Fruit fly (Drosophila melanogaster) whole organism, wandering third instar larva: ENCODE data around the gene CG11951.

Experiments
- Abd-B ChIP-seq: fragments of >200 bp; optimal IDR thresholded peaks from 2 replicates; lab custom pipeline; 2017; ENCODE audit warnings: missing biosample characterization, missing genetic modification characterization
- CrebA ChIP-seq: fragments of 200-800 bp; sonication (Bioruptor generic); optimal IDR thresholded peaks from 2 replicates; lab custom pipeline; 2016; ENCODE audit warnings: missing biosample characterization, mild to moderate bottlenecking, missing genetic modification characterization, borderline replicate concordance
- Dfd ChIP-seq: fragments of >200 bp; optimal IDR thresholded peaks from 2 replicates; lab custom pipeline; 2017; ENCODE audit warnings: missing biosample characterization, missing genetic modification characterization
- Dif ChIP-seq: fragments of 200-275, 200-300 bp; sonication (Bioruptor generic); optimal IDR thresholded peaks from 2 replicates; lab custom pipeline; 2018; ENCODE audit warnings: missing biosample characterization, missing genetic modification characterization; ENCODE audit not compliant: partially characterized antibody
- GATAd ChIP-seq: sonication (Bioruptor generic); optimal IDR thresholded peaks from 2 replicates; lab custom pipeline; 2016; ENCODE audit warnings: missing biosample characterization, missing genetic modification characterization
- HLH106 ChIP-seq: fragments of 200-800 bp; optimal IDR thresholded peaks from 3 replicates; lab custom pipeline; 2019; ENCODE audit warnings: missing biosample characterization, mild to moderate bottlenecking, missing genetic modification characterization, moderate library complexity
- Hnf4 ChIP-seq: fragments of 200-800 bp; sonication (Bioruptor generic); optimal IDR thresholded peaks from 2 replicates; lab custom pipeline; 2016; ENCODE audit warnings: missing biosample characterization, mild to moderate bottlenecking, missing genetic modification characterization
- Hr78 ChIP-seq: fragments of >200 bp; optimal IDR thresholded peaks from 2 replicates; lab custom pipeline; 2017; ENCODE audit warnings: missing biosample characterization, missing genetic modification characterization
- Hr83 ChIP-seq: fragments of 200-300 bp; sonication (Bioruptor generic); optimal IDR thresholded peaks from 2 replicates; lab custom pipeline; 2016; ENCODE audit warnings: missing biosample characterization, mild to moderate bottlenecking, missing genetic modification characterization, moderate library complexity; ENCODE audit not compliant: poor library complexity, severe bottlenecking
- Jra ChIP-seq: sonication (Bioruptor generic); optimal IDR thresholded peaks from 2 replicates; lab custom pipeline; 2016; ENCODE audit warnings: missing biosample characterization, missing genetic modification characterization
- Mio ChIP-seq: sonication (Bioruptor generic); optimal IDR thresholded peaks from 2 replicates; lab custom pipeline; 2016; ENCODE audit warnings: missing biosample characterization, missing genetic modification characterization
- OdsH ChIP-seq: fragments of 200-800 bp; sonication (Bioruptor generic); optimal IDR thresholded peaks from 2 replicates; lab custom pipeline; 2016; ENCODE audit warnings: missing biosample characterization, mild to moderate bottlenecking, missing genetic modification characterization
- Rel ChIP-seq, 2 experiments: fragments of 200-800 bp; sonication (Bioruptor generic) in 1 of 2; optimal IDR thresholded peaks; 2 replicates in 1 of 2; 3 replicates in 1 of 2; lab custom pipeline; 2016 to 2019; ENCODE audit warnings: mild to moderate bottlenecking in 2 of 2, missing biosample characterization in 2 of 2, missing genetic modification characterization in 2 of 2, moderate library complexity in 1 of 2
- Sp1 ChIP-seq: fragments of 200-800 bp; sonication (Bioruptor generic); optimal IDR thresholded peaks from 3 replicates; lab custom pipeline; 2019; ENCODE audit warnings: missing biosample characterization, mild to moderate bottlenecking, missing genetic modification characterization, moderate library complexity
- Vsx2 ChIP-seq: fragments of 200-300, 225-300 bp; sonication (Bioruptor generic); optimal IDR thresholded peaks from 2 replicates; lab custom pipeline; 2018; ENCODE audit warnings: missing biosample characterization, missing genetic modification characterization; ENCODE audit not compliant: partially characterized antibody
- br ChIP-seq: fragments of 200-800 bp; sonication (Bioruptor generic); optimal IDR thresholded peaks from 2 replicates; lab custom pipeline; 2016; ENCODE audit warnings: missing biosample characterization, missing genetic modification characterization
- brk ChIP-seq: fragments of 200-800 bp; sonication (Bioruptor generic); optimal IDR thresholded peaks from 2 replicates; lab custom pipeline; 2016; ENCODE audit warnings: missing biosample characterization, mild to moderate bottlenecking, missing genetic modification characterization
- dl ChIP-seq, 2 experiments: fragments of 175-275, 200-275 bp in 1 of 2; fragments of 200-275 bp in 1 of 2; sonication (Bioruptor generic); optimal IDR thresholded peaks; lab custom pipeline; 2018; ENCODE audit warnings: mild to moderate bottlenecking in 2 of 2, missing biosample characterization in 2 of 2, missing genetic modification characterization in 2 of 2, moderate library complexity in 2 of 2; ENCODE audit not compliant: partially characterized antibody in 2 of 2, insufficient read depth in 1 of 2
- dmrt93B ChIP-seq: fragments of 200-800 bp; sonication (Bioruptor generic); optimal IDR thresholded peaks from 2 replicates; lab custom pipeline; 2018; ENCODE audit warnings: missing biosample characterization, mild to moderate bottlenecking, missing genetic modification characterization
- dsf ChIP-seq: sonication (Bioruptor generic); optimal IDR thresholded peaks from 2 replicates; lab custom pipeline; 2016; ENCODE audit warnings: missing biosample characterization, missing genetic modification characterization, borderline replicate concordance
- ey ChIP-seq: fragments of 200-800 bp; sonication (Bioruptor generic); optimal IDR thresholded peaks from 2 replicates; lab custom pipeline; 2016; ENCODE audit warnings: missing biosample characterization, missing genetic modification characterization
- foxo ChIP-seq, 2 experiments: fragments of 200-800 bp; sonication (Bioruptor generic); optimal IDR thresholded peaks; 2 replicates in 1 of 2; 3 replicates in 1 of 2; lab custom pipeline; 2016 to 2017; ENCODE audit warnings: missing biosample characterization in 2 of 2, missing genetic modification characterization in 2 of 2
- fru ChIP-seq: fragments of 200-800 bp; sonication (Bioruptor generic); optimal IDR thresholded peaks from 3 replicates; lab custom pipeline; 2016; ENCODE audit warnings: missing biosample characterization, mild to moderate bottlenecking, missing genetic modification characterization
- h ChIP-seq: fragments of 200-800 bp; sonication (Bioruptor generic); optimal IDR thresholded peaks from 3 replicates; lab custom pipeline; 2016; ENCODE audit warnings: missing biosample characterization, mild to moderate bottlenecking, missing genetic modification characterization
- jim ChIP-seq: fragments of 175-275, 200-325 bp; sonication (Bioruptor generic); optimal IDR thresholded peaks from 2 replicates; lab custom pipeline; 2016; ENCODE audit warnings: missing biosample characterization, mild to moderate bottlenecking, missing genetic modification characterization
- pan ChIP-seq: fragments of >200 bp; optimal IDR thresholded peaks from 2 replicates; lab custom pipeline; 2017
- psq ChIP-seq: fragments of 200-800 bp; sonication (Bioruptor generic); optimal IDR thresholded peaks from 3 replicates; lab custom pipeline; 2017; ENCODE audit warnings: missing biosample characterization, mild to moderate bottlenecking, missing genetic modification characterization, moderate library complexity
- rgr ChIP-seq: fragments of 200-800 bp; sonication (Bioruptor generic); optimal IDR thresholded peaks from 3 replicates; lab custom pipeline; 2016; ENCODE audit warnings: missing biosample characterization, mild to moderate bottlenecking, missing genetic modification characterization
- sage ChIP-seq: fragments of 200-800 bp; sonication (Bioruptor generic); optimal IDR thresholded peaks from 2 replicates; lab custom pipeline; 2016; ENCODE audit warnings: missing biosample characterization, mild to moderate bottlenecking, missing genetic modification characterization
- sv ChIP-seq: fragments of 200-800 bp; sonication (Bioruptor generic); optimal IDR thresholded peaks from 3 replicates; lab custom pipeline; 2016; ENCODE audit warnings: missing biosample characterization, missing genetic modification characterization
- tai ChIP-seq: sonication (Bioruptor generic); optimal IDR thresholded peaks from 2 replicates; lab custom pipeline; 2016; ENCODE audit warnings: missing biosample characterization, missing genetic modification characterization
- usp ChIP-seq: fragments of >200 bp; optimal IDR thresholded peaks from 2 replicates; lab custom pipeline; 2017; ENCODE audit warnings: missing biosample characterization, missing genetic modification characterization
- woc ChIP-seq: sonication (Bioruptor generic); optimal IDR thresholded peaks from 2 replicates; lab custom pipeline; 2016; ENCODE audit warnings: missing biosample characterization, mild to moderate bottlenecking, missing genetic modification characterization

Gene CG11951

dm6 chr3R:29274590-29274989 lies 36.1 kb upstream of the CG11951 start:
- TF ChIP-seq psq (no peak), sv (GFP tag; lab: Kevin White, UChicago) (peak; percentile 18)

dm6 chr3R:29273029-29273428 lies 34.5 kb upstream of the CG11951 start:
- TF ChIP-seq jim (GFP tag; lab: Kevin White, UChicago) = no peak
- no peak for TF ChIP-seq dmrt93B (GFP tag; lab: Kevin White, UChicago)
- no peak for TF ChIP-seq fru
- no peak for TF ChIP-seq Jra
- TF ChIP-seq Abd-B (GFP tag; lab: Kevin White, UChicago) = no peak
- TF ChIP-seq HLH106 = no peak
- no peak for TF ChIP-seq sv (GFP tag; lab: Kevin White, UChicago)
- TF ChIP-seq psq = no peak
- TF ChIP-seq brk (GFP tag; lab: Kevin White, UChicago) = no peak
- TF ChIP-seq usp (GFP tag; lab: Kevin White, UChicago) = no peak

- TF ChIP-seq dsf = no peak
- no peak for TF ChIP-seq psq
- no peak for TF ChIP-seq Dfd (GFP tag; lab: Kevin White, UChicago)
- TF ChIP-seq Hr78 (GFP tag; lab: Kevin White, UChicago) = no peak
- TF ChIP-seq woc (GFP tag; lab: Kevin White, UChicago) = no peak
- no peak for TF ChIP-seq Abd-B (GFP tag; lab: Kevin White, UChicago)
- no peak for TF ChIP-seq Hr83 (GFP tag; lab: Kevin White, UChicago)
- TF ChIP-seq br (GFP tag; lab: Kevin White, UChicago) = no peak
Measured at dm6 chr3R:29269204-29269603, 30.7 kb upstream of the CG11951 start.

dm6 chr3R:29268062-29268461 lies 29.5 kb upstream of the CG11951 start:
- TF ChIP-seq psq (no peak), sv (GFP tag; lab: Kevin White, UChicago) (no peak), dl (GFP tag; optimal IDR thresholded peaks at IDR 0.05; lab: Kevin White, UChicago; ENCODE audit: insufficient read depth in 1 of 2, partially characterized antibody in 2 of 2) (no peak), usp (GFP tag; lab: Kevin White, UChicago) (no peak), GATAd (GFP tag; lab: Kevin White, UChicago) (no peak), Rel (GFP tag; optimal IDR thresholded peaks at IDR 0.05; lab: Kevin White, UChicago) (no peak), Rel (tag; optimal IDR thresholded peaks at IDR 0.05; lab: Kevin White, UChicago) (no peak), HLH106 (no peak), brk (GFP tag; lab: Kevin White, UChicago) (no peak), foxo (GFP tag; optimal IDR thresholded peaks at IDR 0.05; lab: Kevin White, UChicago) (no peak), Mio (GFP tag; lab: Kevin White, UChicago) (no peak), Hnf4 (GFP tag; lab: Kevin White, UChicago) (no peak), ey (GFP tag; lab: Kevin White, UChicago) (no peak), h (GFP tag; lab: Kevin White, UChicago) (no peak), tai (no peak), Abd-B (GFP tag; lab: Kevin White, UChicago) (no peak), Dif (GFP tag; lab: Kevin White, UChicago) (no peak), Vsx2 (no peak), fru (no peak)

dm6 chr3R:29266607-29267006 lies 28.1 kb upstream of the CG11951 start:
- TF ChIP-seq rgr (no peak), OdsH (GFP tag; lab: Kevin White, UChicago) (no peak), CrebA (GFP tag; lab: Kevin White, UChicago) (no peak), dmrt93B (GFP tag; lab: Kevin White, UChicago) (no peak), GATAd (GFP tag; lab: Kevin White, UChicago) (no peak), Hr78 (GFP tag; lab: Kevin White, UChicago) (no peak), Dfd (GFP tag; lab: Kevin White, UChicago) (no peak), pan (lab: Kevin White, UChicago) (no peak), Sp1 (GFP tag; lab: Kevin White, UChicago) (no peak), sage (GFP tag; lab: Kevin White, UChicago) (no peak)
- TF ChIP-seq, all 38 proteins: peak for 0
